Fruit fly (Drosophila melanogaster): ENCODE measurements around the gene CG32181.

The CG32181 gene

DNA sequence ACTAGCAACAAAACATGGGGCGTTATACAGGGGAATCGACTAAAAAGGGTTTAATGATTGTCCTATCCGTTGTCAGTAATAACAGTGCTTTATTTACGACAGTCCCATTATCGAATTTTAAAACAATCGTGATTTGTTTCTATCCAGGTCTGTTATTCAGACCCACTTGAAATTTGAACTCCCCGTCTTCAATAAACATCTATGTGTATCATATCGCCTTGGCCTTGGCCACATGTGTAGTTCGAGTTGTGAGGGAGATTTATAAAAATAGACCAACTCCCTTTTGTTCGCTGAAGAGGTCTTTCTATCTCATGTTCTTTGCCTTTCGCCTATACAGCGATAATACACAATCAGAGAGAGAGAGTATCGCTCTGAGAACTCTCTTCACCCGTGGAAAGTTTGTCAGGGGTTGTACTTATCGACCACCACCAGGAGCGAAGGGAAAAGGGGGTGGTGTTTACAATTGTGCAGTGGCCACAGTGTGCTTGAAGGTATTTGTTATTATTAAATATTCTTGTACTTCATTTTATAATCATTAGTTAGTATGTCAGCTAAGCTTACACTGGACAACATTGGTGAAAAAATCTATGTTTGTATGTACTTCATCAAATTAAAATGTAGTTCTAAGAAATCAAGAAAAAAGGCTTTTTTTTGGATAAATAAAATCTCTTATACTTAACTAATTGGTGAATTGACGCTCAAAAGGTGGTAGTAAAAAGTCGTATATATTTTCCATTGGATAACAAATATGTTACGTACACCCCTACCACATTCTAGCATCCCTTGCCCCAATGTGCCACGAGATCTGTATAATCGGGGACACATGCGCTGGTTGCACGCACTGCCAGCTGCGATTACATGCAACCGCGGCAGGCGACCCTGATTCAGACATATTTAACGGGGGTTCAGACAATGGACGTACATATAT is 2.1 kb upstream of the CG32181 start:
- TF ChIP-seq Ets21C (GFP tag; optimal IDR thresholded peaks at IDR 0.05) (peak; percentile 59), Smox (GFP tag; optimal IDR thresholded peaks at IDR 0.05) (peak; percentile 73), Sox14 (GFP tag; optimal IDR thresholded peaks at IDR 0.05) (peak; percentile 80), CG8319 (GFP tag; optimal IDR thresholded peaks at IDR 0.05) (peak; percentile 68), CG8119 (GFP tag; IDR thresholded peaks at IDR 0.05) (peak; percentile 76), Sox102F (GFP tag; optimal IDR thresholded peaks at IDR 0.05) (peak; percentile 69), Hr4 (GFP tag; optimal IDR thresholded peaks at IDR 0.05) (peak; percentile 72), OdsH (GFP tag; optimal IDR thresholded peaks at IDR 0.05) (peak; percentile 77), CG31627 (GFP tag; optimal IDR thresholded peaks at IDR 0.05) (peak; percentile 72), Sox15 (GFP tag; optimal IDR thresholded peaks at IDR 0.05) (peak; percentile 60), CG3032 (tag; optimal IDR thresholded peaks at IDR 0.05) (peak; percentile 80), net (GFP tag; optimal IDR thresholded peaks at IDR 0.05) (peak; percentile 69), CG9139 (GFP tag; optimal IDR thresholded peaks at IDR 0.05) (peak; percentile 51), Met (GFP tag; optimal IDR thresholded peaks at IDR 0.05) (peak; percentile 80), cyc (GFP tag; optimal IDR thresholded peaks at IDR 0.05) (peak; percentile 69), CG3919 (GFP tag; optimal IDR thresholded peaks at IDR 0.05) (peak; percentile 79), fd85E (GFP tag; optimal IDR thresholded peaks at IDR 0.05) (peak; percentile 38), CG6163 (GFP tag; IDR thresholded peaks at IDR 0.05) (no peak; the same call in 2 of the 3 replicates), Hr38 (GFP tag; optimal IDR thresholded peaks at IDR 0.05) (no peak), CG32006 (GFP tag; optimal IDR thresholded peaks at IDR 0.05) (peak; percentile 82), Hr39 (GFP tag; optimal IDR thresholded peaks at IDR 0.05) (peak; percentile 68), CG10669 (GFP tag; optimal IDR thresholded peaks at IDR 0.05) (peak; percentile 79), CG8632 (GFP tag; optimal IDR thresholded peaks at IDR 0.05) (peak; percentile 78), ss (GFP tag; optimal IDR thresholded peaks at IDR 0.05) (peak; percentile 71 to 85), eg (GFP tag; IDR thresholded peaks at IDR 0.05) (peak; percentile 51; the same call in 2 of the 3 replicates), vri (GFP tag; optimal IDR thresholded peaks at IDR 0.05) (peak; percentile 28), CG4318 (GFP tag; optimal IDR thresholded peaks at IDR 0.05) (peak; percentile 48), Gug (GFP tag; IDR thresholded peaks at IDR 0.05) (peak; percentile 43; the same call in 1 of the 2 replicates), salr (GFP tag; optimal IDR thresholded peaks at IDR 0.05) (peak; percentile 36 to 77), Lpt (GFP tag; optimal IDR thresholded peaks at IDR 0.05) (peak; percentile 64), pdm3 (GFP tag; optimal IDR thresholded peaks at IDR 0.05) (peak; percentile 71), svp (GFP tag) (peak; percentile 93), dsx (GFP tag; optimal IDR thresholded peaks at IDR 0.05; ENCODE audit: poor library complexity, severe bottlenecking) (peak; percentile 71), topi (GFP tag; optimal IDR thresholded peaks at IDR 0.05) (peak; percentile 74), CG16779 (tag; optimal IDR thresholded peaks at IDR 0.05) (peak; percentile 75), CG11294 (GFP tag; IDR thresholded peaks at IDR 0.05) (no peak), CG34406 (GFP tag; optimal IDR thresholded peaks at IDR 0.05) (peak; percentile 74), CG6792 (GFP tag; optimal IDR thresholded peaks at IDR 0.05) (peak; percentile 79), dac (GFP tag; optimal IDR thresholded peaks at IDR 0.05) (no peak), CG11902 (GFP tag; optimal IDR thresholded peaks at IDR 0.05) (peak; percentile 54), esn (GFP tag; optimal IDR thresholded peaks at IDR 0.05) (peak; percentile 87), Blimp-1 (GFP tag; optimal IDR thresholded peaks at IDR 0.05) (peak; percentile 49), Ets96B (tag; optimal IDR thresholded peaks at IDR 0.05) (peak; percentile 85), fkh (GFP tag; optimal IDR thresholded peaks at IDR 0.05) (peak; percentile 57), CG6854 (GFP tag; optimal IDR thresholded peaks at IDR 0.05) (no peak), CG1621 (tag; optimal IDR thresholded peaks at IDR 0.05) (peak; percentile 71), lz (GFP tag; optimal IDR thresholded peaks at IDR 0.05) (peak; percentile 77), CG11762 (GFP tag; optimal IDR thresholded peaks at IDR 0.05; ENCODE audit: insufficient read depth) (peak; percentile 79), Eip78C (GFP tag) (peak; percentile 93), CG6276 (GFP tag; optimal IDR thresholded peaks at IDR 0.05) (peak; percentile 68)
